Worm (Caenorhabditis elegans): Measurements from ENCODE around the gene C42D8.9.
A peak's percentile ranks its signal among the peaks of the same experiment; 100 is the strongest.

DNA sequence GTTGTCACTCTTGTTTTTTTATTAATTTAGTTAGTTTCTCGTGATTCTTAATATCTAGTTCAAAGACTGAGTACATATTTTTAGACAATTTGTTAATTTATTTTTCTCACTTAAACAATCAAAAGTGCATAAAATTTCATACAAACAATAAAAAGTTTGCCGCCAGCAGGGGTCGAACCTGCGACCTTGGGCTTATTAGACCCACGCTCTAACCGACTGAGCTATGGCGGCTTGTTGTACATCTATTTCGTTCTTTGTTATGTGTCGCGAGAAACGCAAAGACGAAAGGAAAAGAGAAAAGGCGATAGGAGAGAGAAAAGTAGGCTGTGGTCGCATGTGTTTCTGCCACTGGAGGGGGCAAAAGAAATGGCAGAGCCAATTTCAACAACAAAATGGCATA, 21.4 kb downstream of the C42D8.9 start:
- TF ChIP-seq lin-39 (tag; optimal IDR thresholded peaks at IDR 0.05) (no peak), aly-2 (tag; optimal IDR thresholded peaks at IDR 0.05) (no peak), ZK546.5 (tag; optimal IDR thresholded peaks at IDR 0.05) (no peak), elt-3 (tag; optimal IDR thresholded peaks at IDR 0.05) (no peak), nhr-11 (tag; optimal IDR thresholded peaks at IDR 0.05) (peak; percentile 8), nhr-23 (tag; optimal IDR thresholded peaks at IDR 0.05) (no peak), lin-13 (GFP tag; optimal IDR thresholded peaks at IDR 0.05) (peak; percentile 83)
